Worm (Caenorhabditis elegans) whole organism, L3 larva: ENCODE measurements around the gene aak-1.

ENCODE experiments used
- aly-2 ChIP-seq: fragments of 150-350 bp; optimal IDR thresholded peaks from 2 replicates; lab custom pipeline; 2014; ENCODE audit warnings: missing biosample characterization, missing genetic modification characterization
- ama-1 ChIP-seq: fragments of 150-350 bp; optimal IDR thresholded peaks from 2 replicates; lab custom pipeline; 2018
- egl-27 ChIP-seq: sonication (generic microtip); optimal IDR thresholded peaks from 4 replicates; lab custom pipeline; 2017; ENCODE audit warnings: missing biosample characterization, missing genetic modification reagents, missing genetic modification characterization
- hmg-11 ChIP-seq: sonication (generic microtip); optimal IDR thresholded peaks from 2 replicates; lab custom pipeline; 2016; ENCODE audit warnings: missing genetic modification characterization, missing compliant biosample characterization
- nhr-11 ChIP-seq: fragments of 150-350 bp; optimal IDR thresholded peaks from 2 replicates; lab custom pipeline; 2014; ENCODE audit warnings: missing biosample characterization, missing genetic modification characterization
- nhr-12 ChIP-seq: fragments of 150-350 bp; optimal IDR thresholded peaks from 2 replicates; lab custom pipeline; 2014; ENCODE audit warnings: missing biosample characterization, missing genetic modification characterization
- nhr-23 ChIP-seq: fragments of 150-350 bp; optimal IDR thresholded peaks from 2 replicates; lab custom pipeline; 2014; ENCODE audit warnings: missing biosample characterization, missing genetic modification reagents, missing genetic modification characterization
- nhr-25 ChIP-seq: sonication (generic microtip); optimal IDR thresholded peaks from 2 replicates; lab custom pipeline; 2017; ENCODE audit warnings: missing biosample characterization, missing genetic modification characterization
- nhr-43 ChIP-seq: sonication (generic microtip); optimal IDR thresholded peaks from 2 replicates; lab custom pipeline; 2016; ENCODE audit warnings: mild to moderate bottlenecking, missing genetic modification characterization, missing compliant biosample characterization; ENCODE audit not compliant: poor library complexity, severe bottlenecking
- pha-4 ChIP-seq: fragments of 150-350 bp; optimal IDR thresholded peaks from 2 replicates; lab custom pipeline; 2014; ENCODE audit warnings: missing biosample characterization, missing genetic modification reagents, missing genetic modification characterization
- sea-2 ChIP-seq: fragments of 150-350 bp; sonication (generic microtip); optimal IDR thresholded peaks from 4 replicates; lab custom pipeline; 2014; ENCODE audit warnings: missing biosample characterization, missing genetic modification reagents, missing genetic modification characterization
- skn-1 ChIP-seq: fragments of 150-350 bp; optimal IDR thresholded peaks from 2 replicates; lab custom pipeline; 2014; ENCODE audit warnings: missing biosample characterization, missing genetic modification characterization
- snpc-4 ChIP-seq: fragments of 150-350 bp; optimal IDR thresholded peaks from 2 replicates; lab custom pipeline; 2014; ENCODE audit warnings: missing biosample characterization, missing genetic modification characterization
- tbx-2 ChIP-seq: sonication (generic microtip); optimal IDR thresholded peaks from 2 replicates; lab custom pipeline; 2016; ENCODE audit warnings: mild to moderate bottlenecking, missing genetic modification characterization, missing compliant biosample characterization

DNA sequence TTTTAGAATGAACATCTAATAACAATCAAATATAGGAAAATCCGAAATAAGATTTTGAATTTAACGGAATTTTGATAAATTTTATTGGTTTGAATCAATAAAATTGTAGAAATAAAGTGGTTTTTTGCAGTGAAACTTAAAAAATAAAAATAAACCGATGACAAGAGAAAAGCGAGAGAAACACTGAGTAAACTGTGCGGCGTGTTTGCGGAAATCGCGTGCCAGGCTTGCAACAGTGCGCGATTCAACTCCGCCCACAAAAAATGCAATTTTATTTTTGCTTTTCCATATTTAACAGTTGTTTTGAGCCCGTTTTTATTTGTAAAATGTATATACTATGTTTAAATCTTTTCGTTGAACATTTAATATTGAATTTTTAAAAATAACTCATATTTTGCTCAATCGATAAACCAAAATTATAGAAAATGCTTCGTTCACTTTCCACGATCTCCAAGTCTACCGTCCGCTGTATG, 7.0 kb upstream of the aak-1 start, which contains the start of gene mtss-1:
- no peak for TF ChIP-seq aly-2
- no peak for TF ChIP-seq sea-2 (GFP tag; lab: Kevin White, UChicago)
- TF ChIP-seq ama-1 (lab: Kevin White, UChicago), result no peak
- no peak for TF ChIP-seq nhr-12 (tag; lab: Kevin White, UChicago)
- TF ChIP-seq hmg-11, result peak; percentile 86
- TF ChIP-seq tbx-2 (tag; lab: Kevin White, UChicago), result no peak
- TF ChIP-seq nhr-11 (tag; lab: Kevin White, UChicago), result no peak
- TF ChIP-seq egl-27, result no peak
- peak; percentile 74 for TF ChIP-seq nhr-43
- peak; percentile 42 for TF ChIP-seq skn-1
- peak; percentile 28 for TF ChIP-seq snpc-4 (tag; lab: Kevin White, UChicago)
- peak; percentile 47 for TF ChIP-seq nhr-23 (tag; lab: Kevin White, UChicago)
- no peak for TF ChIP-seq nhr-25 (tag; lab: Kevin White, UChicago)
- peak; percentile 57 for TF ChIP-seq pha-4 (tag; lab: Kevin White, UChicago)
